Fruit fly (Drosophila melanogaster) whole organism, embryonic: ENCODE data around the gene Ran-like.

Experiments
- CG10267 ChIP-seq: fragments of 200-800 bp; sonication (Bioruptor generic); optimal IDR thresholded peaks from 2 replicates; lab custom pipeline; 2018; ENCODE audit warnings: missing biosample characterization, mild to moderate bottlenecking, missing genetic modification characterization, moderate library complexity
- CG10274 ChIP-seq: fragments of 200-800 bp; sonication (Bioruptor generic); optimal IDR thresholded peaks from 3 replicates; lab custom pipeline; 2017; ENCODE audit warnings: missing biosample characterization, mild to moderate bottlenecking, missing genetic modification characterization
- CG11456 ChIP-seq: fragments of 200-800 bp; sonication (Bioruptor generic); IDR thresholded peaks from 3 replicates; pipeline ENCODE4 v1.3.6; 2022; ENCODE audit warnings: missing biosample characterization, missing genetic modification characterization
- CG12769 ChIP-seq: fragments of 200-800 bp; sonication (Bioruptor generic); optimal IDR thresholded peaks from 2 replicates; lab custom pipeline; 2019; ENCODE audit warnings: missing biosample characterization, mild to moderate bottlenecking, missing genetic modification characterization, moderate library complexity
- CG14441 ChIP-seq: fragments of 200-800 bp; sonication (Bioruptor generic); IDR thresholded peaks from 2 replicates; pipeline ENCODE4 v1.3.6; 2022; ENCODE audit warnings: missing biosample characterization, missing genetic modification characterization
- CG17802 ChIP-seq: fragments of 200-800 bp; sonication (Bioruptor generic); optimal IDR thresholded peaks from 2 replicates; lab custom pipeline; 2018; ENCODE audit warnings: missing biosample characterization, mild to moderate bottlenecking, missing genetic modification characterization, moderate library complexity
- CG33213 ChIP-seq: fragments of 200-800 bp; sonication (Bioruptor generic); optimal IDR thresholded peaks from 3 replicates; lab custom pipeline; 2016; ENCODE audit warnings: missing biosample characterization, missing genetic modification characterization
- CG3726 ChIP-seq: fragments of 200-800 bp; sonication (Bioruptor generic); IDR thresholded peaks from 3 replicates; pipeline ENCODE4, ENCODE4 v1.3.6; 2022; ENCODE audit warnings: missing biosample characterization, missing genetic modification characterization
- CG4424 ChIP-seq: fragments of 200-800 bp; sonication (Bioruptor generic); optimal IDR thresholded peaks from 3 replicates; lab custom pipeline; 2016; ENCODE audit warnings: missing biosample characterization, missing genetic modification characterization
- CG5953 ChIP-seq: fragments of 200-800 bp; sonication (Bioruptor generic); IDR thresholded peaks from 2 replicates; pipeline ENCODE4 v1.3.6; 2022; ENCODE audit warnings: missing biosample characterization, missing genetic modification characterization
- CG6683 ChIP-seq: fragments of 200-800 bp; sonication (Bioruptor generic); optimal IDR thresholded peaks from 2 replicates; lab custom pipeline; 2017; ENCODE audit warnings: missing biosample characterization, mild to moderate bottlenecking, missing genetic modification characterization, missing genetic modification reagents
- CG6689 ChIP-seq: fragments of 200-800 bp; sonication (Bioruptor generic); IDR thresholded peaks from 2 replicates; pipeline ENCODE4 v1.3.6; 2022; ENCODE audit warnings: missing biosample characterization, missing genetic modification characterization
- CG8765 ChIP-seq: fragments of 200-800 bp; sonication (Bioruptor generic); IDR thresholded peaks from 2 replicates; pipeline ENCODE4 v1.3.6; 2022; ENCODE audit warnings: missing biosample characterization, missing genetic modification characterization
- CoRest ChIP-seq: fragments of 200-800 bp; sonication (Bioruptor generic); optimal IDR thresholded peaks from 3 replicates; lab custom pipeline; 2018; ENCODE audit warnings: missing biosample characterization, mild to moderate bottlenecking, missing genetic modification characterization, moderate library complexity
- D19A ChIP-seq: fragments of 200-800 bp; optimal IDR thresholded peaks from 3 replicates; lab custom pipeline; 2019; ENCODE audit warnings: missing biosample characterization, mild to moderate bottlenecking, missing genetic modification characterization, moderate library complexity
- D19B ChIP-seq: fragments of 200-800 bp; sonication (Bioruptor generic); optimal IDR thresholded peaks from 2 replicates; lab custom pipeline; 2017; ENCODE audit warnings: missing biosample characterization, mild to moderate bottlenecking, missing genetic modification characterization
- Dp ChIP-seq: fragments of 200-800 bp; sonication (Bioruptor generic); optimal IDR thresholded peaks from 2 replicates; lab custom pipeline; 2018; ENCODE audit warnings: missing biosample characterization, mild to moderate bottlenecking, missing genetic modification characterization, moderate library complexity
- Ets65A ChIP-seq: fragments of 200-800 bp; sonication (Bioruptor generic); peaks from one replicate; lab custom pipeline; 2016; ENCODE audit warnings: missing biosample characterization, missing genetic modification characterization
- Fer2 ChIP-seq: fragments of 200-800 bp; sonication (Bioruptor generic); optimal IDR thresholded peaks from 2 replicates; lab custom pipeline; 2018; ENCODE audit warnings: missing biosample characterization, mild to moderate bottlenecking, missing genetic modification characterization, moderate library complexity
- HHEX ChIP-seq: fragments of 200-800 bp; sonication (Bioruptor generic); optimal IDR thresholded peaks from 3 replicates; lab custom pipeline; 2017; ENCODE audit warnings: missing biosample characterization, mild to moderate bottlenecking, missing genetic modification characterization, missing genetic modification reagents
- Hmr ChIP-seq: fragments of 200-800 bp; sonication (Bioruptor generic); optimal IDR thresholded peaks from 3 replicates; lab custom pipeline; 2017; ENCODE audit warnings: mild to moderate bottlenecking, missing biosample characterization, missing genetic modification reagents, missing genetic modification characterization
- Hr78 ChIP-seq, 2 experiments: fragments of 200-800 bp in 1 of 2; fragments of >200 bp in 1 of 2; sonication (Bioruptor generic) in 1 of 2; optimal IDR thresholded peaks; 2 replicates each; lab custom pipeline; 2017 to 2019; ENCODE audit warnings: missing biosample characterization in 2 of 2, missing genetic modification characterization in 2 of 2, mild to moderate bottlenecking in 1 of 2, moderate library complexity in 1 of 2
- Kr ChIP-seq: fragments of 200-800 bp; sonication (Bioruptor generic); optimal IDR thresholded peaks from 2 replicates; lab custom pipeline; 2017; ENCODE audit warnings: missing biosample characterization, mild to moderate bottlenecking, missing genetic modification characterization
- MESR4 ChIP-seq: fragments of 200-800 bp; sonication (Bioruptor generic); optimal IDR thresholded peaks from 2 replicates; lab custom pipeline; 2018; ENCODE audit warnings: missing biosample characterization, mild to moderate bottlenecking, missing genetic modification characterization, moderate library complexity
- Meics ChIP-seq: fragments of 200-800 bp; sonication (Bioruptor generic); optimal IDR thresholded peaks from 2 replicates; lab custom pipeline; 2017; ENCODE audit warnings: missing biosample characterization, mild to moderate bottlenecking, missing genetic modification characterization
- Nf-YC ChIP-seq: fragments of 200-800 bp; optimal IDR thresholded peaks from 3 replicates; lab custom pipeline; 2019; ENCODE audit warnings: missing biosample characterization, mild to moderate bottlenecking, missing genetic modification characterization, moderate library complexity
- PHDP ChIP-seq: fragments of 200-800 bp; sonication (Bioruptor generic); optimal IDR thresholded peaks from 3 replicates; lab custom pipeline; 2018; ENCODE audit warnings: missing biosample characterization, mild to moderate bottlenecking, missing genetic modification characterization, moderate library complexity
- Scr ChIP-seq: fragments of 200-800 bp; sonication (Bioruptor generic); IDR thresholded peaks from 2 replicates; pipeline ENCODE4 v1.3.6; 2022; ENCODE audit warnings: missing biosample characterization, missing genetic modification characterization; ENCODE audit not compliant: partially characterized antibody
- Usf ChIP-seq: fragments of 200-800 bp; sonication (Bioruptor generic); optimal IDR thresholded peaks from 2 replicates; lab custom pipeline; 2017; ENCODE audit warnings: missing genotype, missing biosample characterization, missing genetic modification characterization
- ac ChIP-seq: fragments of 200-800 bp; sonication (Bioruptor generic); optimal IDR thresholded peaks from 3 replicates; lab custom pipeline; 2017; ENCODE audit warnings: missing biosample characterization, mild to moderate bottlenecking, missing genetic modification characterization
- dan ChIP-seq: fragments of 200-800 bp; sonication (Bioruptor generic); IDR thresholded peaks from 2 replicates; pipeline ENCODE4 v1.3.6; 2022; ENCODE audit warnings: missing biosample characterization, missing genetic modification characterization
- dati ChIP-seq: fragments of 200-800 bp; sonication (Bioruptor generic); IDR thresholded peaks from 2 replicates; pipeline ENCODE4 v1.3.6; 2022; ENCODE audit warnings: missing biosample characterization, missing genetic modification characterization
- dysf ChIP-seq: fragments of 200-800 bp; sonication (Bioruptor generic); IDR thresholded peaks from 3 replicates; pipeline ENCODE4 v1.3.6; 2022; ENCODE audit warnings: missing biosample characterization, missing genetic modification characterization
- eve ChIP-seq, 2 experiments: fragments of >200 bp; optimal IDR thresholded peaks; 2 replicates each; lab custom pipeline; 2017; ENCODE audit warnings: missing biosample characterization in 2 of 2, missing genetic modification characterization in 2 of 2
- ftz-f1 ChIP-seq: fragments of 200-800 bp; sonication (Bioruptor generic); optimal IDR thresholded peaks from 2 replicates; lab custom pipeline; 2016; ENCODE audit warnings: missing biosample characterization, missing genetic modification characterization
- gcm ChIP-seq: fragments of 200-800 bp; sonication (Bioruptor generic); optimal IDR thresholded peaks from 2 replicates; lab custom pipeline; 2019; ENCODE audit warnings: missing biosample characterization, mild to moderate bottlenecking, missing genetic modification characterization, moderate library complexity
- h ChIP-seq: fragments of >200 bp; optimal IDR thresholded peaks from 2 replicates; lab custom pipeline; 2017
- jigr1 ChIP-seq: fragments of 200-800 bp; sonication (Bioruptor generic); IDR thresholded peaks from 3 replicates; pipeline ENCODE4 v1.3.6; 2022; ENCODE audit warnings: missing biosample characterization, missing genetic modification characterization
- jing ChIP-seq: fragments of 200-800 bp; sonication (Bioruptor generic); optimal IDR thresholded peaks from 2 replicates; lab custom pipeline; 2018; ENCODE audit warnings: missing biosample characterization, mild to moderate bottlenecking, missing genetic modification characterization
- luna ChIP-seq: fragments of 200-800 bp; sonication (Bioruptor generic); optimal IDR thresholded peaks from 2 replicates; lab custom pipeline; 2016; ENCODE audit warnings: missing biosample characterization, missing genetic modification characterization
- odd ChIP-seq: fragments of 200-800 bp; sonication (Bioruptor generic); optimal IDR thresholded peaks from 2 replicates; lab custom pipeline; 2017; ENCODE audit warnings: missing biosample characterization, mild to moderate bottlenecking, missing genetic modification characterization
- org-1 ChIP-seq: fragments of 200-800 bp; sonication (Bioruptor generic); optimal IDR thresholded peaks from 2 replicates; lab custom pipeline; 2017; ENCODE audit warnings: missing biosample characterization, missing genetic modification characterization
- peb ChIP-seq: fragments of 200-800 bp; sonication (Bioruptor generic); IDR thresholded peaks from 2 replicates; pipeline ENCODE4 v1.3.6; 2022; ENCODE audit warnings: missing biosample characterization, missing genetic modification characterization
- schlank ChIP-seq: fragments of 200-800 bp; sonication (Bioruptor generic); optimal IDR thresholded peaks from 2 replicates; lab custom pipeline; 2018; ENCODE audit warnings: missing biosample characterization, mild to moderate bottlenecking, missing genetic modification characterization
- slou ChIP-seq: fragments of 200-800 bp; sonication (Bioruptor generic); optimal IDR thresholded peaks from 3 replicates; lab custom pipeline; 2016; ENCODE audit warnings: missing biosample characterization, missing genetic modification characterization
- tna ChIP-seq: fragments of 200-800 bp; sonication (Bioruptor generic); IDR thresholded peaks from 2 replicates; pipeline ENCODE4 v1.3.6; 2022; ENCODE audit warnings: missing biosample characterization, missing genetic modification characterization; ENCODE audit not compliant: partially characterized antibody
- ttk ChIP-seq: fragments of 200-800 bp; sonication (Bioruptor generic); IDR thresholded peaks from 2 replicates; pipeline ENCODE4 v2.1.2; 2022; ENCODE audit warnings: missing biosample characterization, missing genetic modification characterization
- unpg ChIP-seq: fragments of 200-800 bp; sonication (Bioruptor generic); optimal IDR thresholded peaks from 3 replicates; lab custom pipeline; 2018; ENCODE audit warnings: missing biosample characterization, mild to moderate bottlenecking, missing genetic modification characterization, moderate library complexity
- vvl ChIP-seq: fragments of 200-800 bp; sonication (Bioruptor generic); IDR thresholded peaks from 2 replicates; pipeline ENCODE4 v1.3.6; 2022; ENCODE audit warnings: missing biosample characterization, missing genetic modification characterization

The Ran-like gene

dm6 chr3L:15534274-15535227, 49.3 kb upstream of the Ran-like start (continued):
- TF ChIP-seq CoRest (peak; percentile 87), Hmr (peak; percentile 79), vvl (GFP tag; lab: Robert Waterston, UW) (peak; percentile 11; the same call in 1 of the 2 replicates), Dp (GFP tag; lab: Kevin White, UChicago) (no peak), schlank (tag; lab: Kevin White, UChicago) (no peak), gcm (peak; percentile 53), tna (no peak), CG8765 (GFP tag; lab: Robert Waterston, UW) (no peak), ftz-f1 (GFP tag; lab: Kevin White, UChicago) (no peak), ac (GFP tag; lab: Kevin White, UChicago) (no peak), CG4424 (GFP tag; lab: Kevin White, UChicago) (peak; percentile 53), CG3726 (GFP tag; lab: Robert Waterston, UW) (no peak), eve (GFP tag; optimal IDR thresholded peaks at IDR 0.05; lab: Kevin White, UChicago) (peak in 1 of 2 experiments; percentile 92), odd (GFP tag; lab: Kevin White, UChicago) (peak; percentile 67), CG6683 (GFP tag; lab: Kevin White, UChicago) (peak; percentile 27), CG17802 (tag; lab: Kevin White, UChicago) (no peak), CG10274 (peak; percentile 43), MESR4 (GFP tag; lab: Kevin White, UChicago) (no peak), CG6689 (GFP tag; lab: Robert Waterston, UW) (peak; percentile 42; the same call in 1 of the 2 replicates), slou (GFP tag; lab: Kevin White, UChicago) (peak; percentile 28), CG14441 (peak; percentile 61; the same call in 1 of the 2 replicates), Hr78 (GFP tag; optimal IDR thresholded peaks at IDR 0.05; lab: Kevin White, UChicago) (no peak), Usf (peak; percentile 56), dysf (GFP tag; lab: Robert Waterston, UW) (0 out of 3 replicates have a peak, but pooled peaks have one; percentile 37), PHDP (tag; lab: Kevin White, UChicago) (peak; percentile 35), org-1 (GFP tag; lab: Kevin White, UChicago) (peak; percentile 65), Scr (GFP tag; lab: Robert Waterston, UW) (no peak), ttk (GFP tag; lab: Robert Waterston, UW) (no peak), dati (GFP tag; lab: Robert Waterston, UW) (no peak), Kr (no peak), CG11456 (GFP tag; lab: Robert Waterston, UW) (peak; percentile 49; the same call in 1 of the 3 replicates), jing (GFP tag; lab: Kevin White, UChicago) (peak; percentile 37), CG33213 (GFP tag; lab: Kevin White, UChicago) (no peak), peb (GFP tag; lab: Robert Waterston, UW) (no peak), CG5953 (GFP tag; lab: Robert Waterston, UW) (no peak), jigr1 (GFP tag; lab: Robert Waterston, UW) (no peak), unpg (GFP tag; lab: Kevin White, UChicago) (peak; percentile 34), CG12769 (tag; lab: Kevin White, UChicago) (peak; percentile 61), dan (GFP tag; lab: Robert Waterston, UW) (no peak), D19B (GFP tag; lab: Kevin White, UChicago) (peak; percentile 99), HHEX (GFP tag; lab: Kevin White, UChicago) (peak; percentile 32), Nf-YC (tag; lab: Kevin White, UChicago) (peak; percentile 57), Fer2 (tag; lab: Kevin White, UChicago) (no peak), Meics (GFP tag; lab: Kevin White, UChicago) (peak; percentile 67), h (lab: Kevin White, UChicago) (no peak), CG10267 (tag; lab: Kevin White, UChicago) (peak; percentile 54), Ets65A (GFP tag; lab: Kevin White, UChicago) (peak; percentile 93), D19A (tag; lab: Kevin White, UChicago) (peak; percentile 39), luna (GFP tag; lab: Kevin White, UChicago) (no peak)
